Fruit fly (Drosophila melanogaster) Kc167 (cell line): ENCODE data around the gene CG18649.

Experiments used
- Myc ChIP-seq: fragments of >200 bp; optimal IDR thresholded peaks from 2 replicates; lab custom pipeline; 2017; ENCODE audit warnings: missing external identifiers
- Sin3A ChIP-seq: fragments of >200 bp; optimal IDR thresholded peaks from 2 replicates; lab custom pipeline; 2018; ENCODE audit warnings: missing external identifiers
- h ChIP-seq: fragments of >200 bp; optimal IDR thresholded peaks from 3 replicates; lab custom pipeline; 2018; ENCODE audit warnings: missing external identifiers
- insv ChIP-seq: fragments of >200 bp; optimal IDR thresholded peaks from 3 replicates; lab custom pipeline; 2018; ENCODE audit warnings: missing external identifiers
- psq ChIP-seq: fragments of >200 bp; optimal IDR thresholded peaks from 2 replicates; lab custom pipeline; 2017; ENCODE audit warnings: missing external identifiers

- TF ChIP-seq h (lab: Kevin White, UChicago): no peak
- TF ChIP-seq psq (lab: Kevin White, UChicago): no peak
- TF ChIP-seq Sin3A: no peak
- no peak for TF ChIP-seq Myc (lab: Kevin White, UChicago)
- no peak for TF ChIP-seq insv (lab: Kevin White, UChicago)
Measured at dm6 chr3L:15011142-15011541, 42.8 kb downstream of the CG18649 start.
